Worm (Caenorhabditis elegans) whole organism, L2 larva: ENCODE data around the gene col-43.

ENCODE experiments used
- C34F6.9 ChIP-seq: fragments of 150-350 bp; optimal IDR thresholded peaks from 2 replicates; lab custom pipeline; 2014; ENCODE audit warnings: missing biosample characterization, missing genetic modification characterization
- F13H6.1 ChIP-seq: sonication (generic microtip); optimal IDR thresholded peaks from 2 replicates; lab custom pipeline; 2016; ENCODE audit warnings: missing genetic modification characterization, missing compliant biosample characterization
- R02D3.7 ChIP-seq: fragments of 150-350 bp; optimal IDR thresholded peaks from 2 replicates; lab custom pipeline; 2014; ENCODE audit warnings: missing biosample characterization, missing genetic modification characterization
- Y55F3AM.14 ChIP-seq: fragments of 200-800 bp; sonication (Bioruptor generic); optimal IDR thresholded peaks from 2 replicates; lab custom pipeline; 2018; ENCODE audit warnings: mild to moderate bottlenecking, missing genetic modification characterization, missing compliant biosample characterization
- ZK546.5 ChIP-seq: sonication (generic microtip); optimal IDR thresholded peaks from 2 replicates; lab custom pipeline; 2017; ENCODE audit warnings: missing biosample characterization, missing genetic modification characterization
- alr-1 ChIP-seq: fragments of 150-350 bp; optimal IDR thresholded peaks from 2 replicates; lab custom pipeline; 2014; ENCODE audit warnings: missing biosample characterization, missing genetic modification characterization
- aly-2 ChIP-seq: fragments of 150-350 bp; optimal IDR thresholded peaks from 2 replicates; lab custom pipeline; 2014; ENCODE audit warnings: missing biosample characterization, missing genetic modification characterization
- ama-1 ChIP-seq: fragments of 150-350 bp; optimal IDR thresholded peaks from 2 replicates; lab custom pipeline; 2018; ENCODE audit warnings: inconsistent platforms
- blmp-1 ChIP-seq: sonication (generic microtip); optimal IDR thresholded peaks from 2 replicates; lab custom pipeline; 2017; ENCODE audit warnings: missing genetic modification characterization, mild to moderate bottlenecking, missing compliant biosample characterization, antibody characterized with exemption, moderate library complexity; ENCODE audit not compliant: insufficient read depth
- ceh-16 ChIP-seq: fragments of 150-350 bp; optimal IDR thresholded peaks from 2 replicates; lab custom pipeline; 2014; ENCODE audit warnings: missing biosample characterization, missing genetic modification characterization
- ceh-82 ChIP-seq: fragments of 150-350 bp; optimal IDR thresholded peaks from 2 replicates; lab custom pipeline; 2014; ENCODE audit warnings: missing biosample characterization, missing genetic modification characterization
- crh-2 ChIP-seq: sonication (generic microtip); optimal IDR thresholded peaks from 2 replicates; lab custom pipeline; 2017; ENCODE audit warnings: missing biosample characterization, missing genetic modification characterization
- dmd-4 ChIP-seq: sonication (generic microtip); optimal IDR thresholded peaks from 2 replicates; lab custom pipeline; 2017; ENCODE audit warnings: missing biosample characterization, missing genetic modification characterization
- egl-27 ChIP-seq: sonication (generic microtip); optimal IDR thresholded peaks from 3 replicates; lab custom pipeline; 2017; ENCODE audit warnings: missing biosample characterization, missing genetic modification reagents, missing genetic modification characterization
- elt-1 ChIP-seq: fragments of 150-350 bp; optimal IDR thresholded peaks from 2 replicates; lab custom pipeline; 2014; ENCODE audit warnings: missing biosample characterization, missing genetic modification characterization
- elt-3 ChIP-seq: sonication (generic microtip); optimal IDR thresholded peaks from 2 replicates; lab custom pipeline; 2017; ENCODE audit warnings: missing biosample characterization, missing genetic modification characterization
- fos-1 ChIP-seq: fragments of 150-350 bp; optimal IDR thresholded peaks from 2 replicates; lab custom pipeline; 2014; ENCODE audit warnings: missing biosample characterization, missing genetic modification characterization
- gmeb-1 ChIP-seq: fragments of 150-350 bp; optimal IDR thresholded peaks from 2 replicates; lab custom pipeline; 2014; ENCODE audit warnings: missing biosample characterization, missing genetic modification characterization
- lin-11 ChIP-seq: fragments of 150-350 bp; sonication (generic microtip); optimal IDR thresholded peaks from 2 replicates; lab custom pipeline; 2014; ENCODE audit warnings: missing biosample characterization, missing genetic modification characterization, inconsistent platforms, mixed read lengths
- lin-13 ChIP-seq: fragments of 150-350 bp; optimal IDR thresholded peaks from 2 replicates; lab custom pipeline; 2014; ENCODE audit warnings: missing biosample characterization, missing genetic modification reagents, missing genetic modification characterization
- lin-39 ChIP-seq: fragments of 150-350 bp; optimal IDR thresholded peaks from 2 replicates; lab custom pipeline; 2014; ENCODE audit warnings: missing biosample characterization, missing genetic modification reagents, missing genetic modification characterization
- lsy-2 ChIP-seq, 2 experiments: fragments of 150-350 bp in 1 of 2; sonication (generic microtip) in 1 of 2; optimal IDR thresholded peaks; 2 replicates each; lab custom pipeline; 2014 to 2017; ENCODE audit warnings: missing biosample characterization in 2 of 2, missing genetic modification characterization in 2 of 2
- mab-5 ChIP-seq: fragments of 150-350 bp; optimal IDR thresholded peaks from 2 replicates; lab custom pipeline; 2014; ENCODE audit warnings: missing biosample characterization, missing genetic modification characterization
- mbf-1 ChIP-seq: sonication (generic microtip); optimal IDR thresholded peaks from 2 replicates; lab custom pipeline; 2017; ENCODE audit warnings: missing biosample characterization, missing genetic modification characterization
- mdl-1 ChIP-seq, 2 experiments: fragments of 150-350 bp in 1 of 2; sonication (generic microtip) in 1 of 2; optimal IDR thresholded peaks; 2 replicates each; lab custom pipeline; 2017; ENCODE audit warnings: missing biosample characterization in 2 of 2, missing genetic modification characterization in 2 of 2
- nhr-10 ChIP-seq: sonication (generic microtip); optimal IDR thresholded peaks from 2 replicates; lab custom pipeline; 2017; ENCODE audit warnings: missing biosample characterization, missing genetic modification characterization
- nhr-11 ChIP-seq: fragments of 150-350 bp; optimal IDR thresholded peaks from 2 replicates; lab custom pipeline; 2014; ENCODE audit warnings: missing biosample characterization, missing genetic modification characterization
- nhr-12 ChIP-seq: fragments of 150-350 bp; optimal IDR thresholded peaks from 2 replicates; lab custom pipeline; 2014; ENCODE audit warnings: missing biosample characterization, missing genetic modification characterization
- nhr-129 ChIP-seq: fragments of 150-350 bp; optimal IDR thresholded peaks from 2 replicates; lab custom pipeline; 2014; ENCODE audit warnings: missing biosample characterization, missing genetic modification characterization
- nhr-21 ChIP-seq: fragments of 150-350 bp; optimal IDR thresholded peaks from 2 replicates; lab custom pipeline; 2014; ENCODE audit warnings: missing biosample characterization, missing genetic modification characterization
- nhr-23 ChIP-seq: fragments of 150-350 bp; optimal IDR thresholded peaks from 2 replicates; lab custom pipeline; 2014; ENCODE audit warnings: missing biosample characterization, missing genetic modification reagents, missing genetic modification characterization
- nhr-237 ChIP-seq: fragments of 150-350 bp; optimal IDR thresholded peaks from 2 replicates; lab custom pipeline; 2014; ENCODE audit warnings: missing biosample characterization, missing genetic modification characterization
- nhr-25 ChIP-seq: fragments of 150-350 bp; sonication (generic microtip); optimal IDR thresholded peaks from 3 replicates; lab custom pipeline; 2014; ENCODE audit warnings: missing biosample characterization, missing genetic modification characterization
- nhr-6 ChIP-seq: fragments of 150-350 bp; optimal IDR thresholded peaks from 2 replicates; lab custom pipeline; 2014; ENCODE audit warnings: missing biosample characterization, missing genetic modification characterization
- nhr-77 ChIP-seq: fragments of 150-350 bp; optimal IDR thresholded peaks from 2 replicates; lab custom pipeline; 2014; ENCODE audit warnings: missing biosample characterization, missing genetic modification characterization
- peb-1 ChIP-seq: fragments of 150-350 bp; optimal IDR thresholded peaks from 2 replicates; lab custom pipeline; 2014; ENCODE audit warnings: missing biosample characterization, missing genetic modification characterization
- sem-4 ChIP-seq: fragments of 150-350 bp; optimal IDR thresholded peaks from 2 replicates; lab custom pipeline; 2014; ENCODE audit warnings: missing biosample characterization, missing genetic modification reagents, missing genetic modification characterization
- skn-1 ChIP-seq: sonication (generic microtip); optimal IDR thresholded peaks from 2 replicates; lab custom pipeline; 2017; ENCODE audit warnings: missing biosample characterization, missing genetic modification characterization
- sma-3 ChIP-seq: sonication (generic microtip); optimal IDR thresholded peaks from 2 replicates; lab custom pipeline; 2016; ENCODE audit warnings: missing genetic modification reagents, missing genetic modification characterization, missing compliant biosample characterization
- sma-9 ChIP-seq, 2 experiments: fragments of 150-350 bp in 1 of 2; sonication (generic microtip) in 1 of 2; optimal IDR thresholded peaks; 2 replicates each; lab custom pipeline; 2014 to 2016; ENCODE audit warnings: missing genetic modification characterization in 2 of 2, mild to moderate bottlenecking in 1 of 2, missing biosample characterization in 1 of 2, missing compliant biosample characterization in 1 of 2, missing genetic modification reagents in 1 of 2, moderate library complexity in 1 of 2
- snpc-4 ChIP-seq: fragments of 150-350 bp; optimal IDR thresholded peaks from 2 replicates; lab custom pipeline; 2014; ENCODE audit warnings: missing biosample characterization, missing genetic modification characterization
- unc-39 ChIP-seq: fragments of 150-350 bp; optimal IDR thresholded peaks from 2 replicates; lab custom pipeline; 2014; ENCODE audit warnings: missing biosample characterization, missing genetic modification characterization
- unc-55 ChIP-seq: fragments of 150-350 bp; sonication (generic microtip); optimal IDR thresholded peaks from 3 replicates; lab custom pipeline; 2014; ENCODE audit warnings: missing biosample characterization, missing genetic modification reagents, missing genetic modification characterization
- unc-62 ChIP-seq: fragments of 150-350 bp; optimal IDR thresholded peaks from 2 replicates; lab custom pipeline; 2014; ENCODE audit warnings: missing biosample characterization, missing genetic modification reagents, missing genetic modification characterization
- zag-1 ChIP-seq: fragments of 150-350 bp; optimal IDR thresholded peaks from 2 replicates; lab custom pipeline; 2014; ENCODE audit warnings: missing biosample characterization, missing genetic modification characterization
- ztf-1 ChIP-seq: fragments of 200-800 bp; sonication (Bioruptor generic); conservative IDR thresholded peaks from 2 replicates; pipeline ENCODE4 v1.3.6; 2022; ENCODE audit warnings: missing genetic modification characterization, missing compliant biosample characterization
- ztf-11 ChIP-seq: sonication (generic microtip); optimal IDR thresholded peaks from 2 replicates; lab custom pipeline; 2017; ENCODE audit warnings: missing biosample characterization, missing genetic modification characterization
- ztf-4 ChIP-seq: fragments of 150-350 bp; optimal IDR thresholded peaks from 2 replicates; lab custom pipeline; 2014; ENCODE audit warnings: missing biosample characterization, missing genetic modification characterization

col-43 gene

DNA sequence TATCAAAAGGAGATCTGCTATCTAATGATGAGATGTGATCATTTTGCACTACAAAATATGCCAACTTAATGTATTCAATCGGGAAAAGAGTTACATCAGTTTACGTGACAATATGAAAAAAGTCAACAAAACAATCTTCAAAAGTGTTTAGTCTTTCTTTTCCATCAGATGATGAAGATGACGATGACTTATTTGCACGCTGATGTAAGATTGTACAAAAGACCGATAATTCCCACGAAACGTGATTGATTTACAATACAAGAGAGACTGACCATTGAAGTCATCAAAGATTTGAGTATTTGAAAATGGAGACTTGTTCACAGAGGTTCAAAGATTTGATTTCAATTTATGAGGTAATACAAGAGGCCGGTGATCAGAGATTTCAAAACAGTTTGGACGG, 25.5 kb downstream of the col-43 start:
- TF ChIP-seq ztf-1 (GFP tag; lab: Robert Waterston, UW) (no peak), nhr-129 (peak; percentile 95), nhr-11 (tag; lab: Kevin White, UChicago) (no peak), elt-3 (tag; lab: Kevin White, UChicago) (no peak), nhr-10 (tag; lab: Kevin White, UChicago) (no peak), ama-1 (lab: Kevin White, UChicago) (no peak), mab-5 (tag; lab: Kevin White, UChicago) (no peak), unc-55 (GFP tag; lab: Kevin White, UChicago) (no peak), sma-3 (GFP tag; lab: Kevin White, UChicago) (no peak), F13H6.1 (tag; lab: Kevin White, UChicago) (no peak), alr-1 (no peak), ZK546.5 (tag; lab: Kevin White, UChicago) (no peak), gmeb-1 (no peak), nhr-12 (tag; lab: Kevin White, UChicago) (no peak), mdl-1 (tag; optimal IDR thresholded peaks at IDR 0.05; lab: Kevin White, UChicago) (peak in 1 of 2 experiments; percentile 8), unc-62 (GFP tag; lab: Kevin White, UChicago) (no peak), lin-11 (tag; lab: Kevin White, UChicago) (no peak), dmd-4 (tag; lab: Kevin White, UChicago) (no peak), nhr-6 (tag; lab: Kevin White, UChicago) (peak; percentile 13), unc-39 (tag; lab: Kevin White, UChicago) (no peak), ceh-16 (tag; lab: Kevin White, UChicago) (no peak), egl-27 (tag; lab: Kevin White, UChicago) (no peak), zag-1 (no peak), lsy-2 (tag; optimal IDR thresholded peaks at IDR 0.05; lab: Kevin White, UChicago) (no peak), C34F6.9 (tag; lab: Kevin White, UChicago) (no peak), snpc-4 (no peak), aly-2 (tag; lab: Kevin White, UChicago) (no peak), lin-39 (tag; lab: Kevin White, UChicago) (no peak), sma-9 (GFP tag; optimal IDR thresholded peaks at IDR 0.05; lab: Kevin White, UChicago) (peak; percentile 77), sma-9 (tag; optimal IDR thresholded peaks at IDR 0.05; lab: Kevin White, UChicago) (no peak), nhr-21 (tag; lab: Kevin White, UChicago) (peak; percentile 42), mbf-1 (tag; lab: Kevin White, UChicago) (no peak), elt-1 (tag; lab: Kevin White, UChicago) (no peak), blmp-1 (tag; lab: Kevin White, UChicago) (peak; percentile 20), crh-2 (tag; lab: Kevin White, UChicago) (no peak), ztf-4 (tag; lab: Kevin White, UChicago) (no peak), peb-1 (tag; lab: Kevin White, UChicago) (no peak), Y55F3AM.14 (no peak), nhr-23 (tag; lab: Kevin White, UChicago) (no peak), ztf-11 (tag; lab: Kevin White, UChicago) (no peak), lin-13 (GFP tag; lab: Kevin White, UChicago) (no peak), nhr-237 (tag; lab: Kevin White, UChicago) (no peak), nhr-77 (no peak), skn-1 (tag; lab: Kevin White, UChicago) (no peak), ceh-82 (tag; lab: Kevin White, UChicago) (no peak), nhr-25 (tag; lab: Kevin White, UChicago) (peak; percentile 87), fos-1 (tag; lab: Kevin White, UChicago) (no peak), R02D3.7 (no peak), sem-4 (tag; lab: Kevin White, UChicago) (no peak)
